Fruit fly (Drosophila melanogaster) whole organism, wandering third instar larva: ENCODE data around the gene Arl2.

ENCODE experiments used
- Abd-B ChIP-seq: fragments of >200 bp; optimal IDR thresholded peaks from 2 replicates; lab custom pipeline; 2017; ENCODE audit warnings: missing biosample characterization, missing genetic modification characterization
- CG32264 ChIP-seq: fragments of 200-800 bp; sonication (Bioruptor generic); optimal IDR thresholded peaks from 2 replicates; lab custom pipeline; 2016; ENCODE audit warnings: missing biosample characterization, missing genetic modification characterization
- CG9705 ChIP-seq: fragments of 200-800 bp; sonication (Bioruptor generic); optimal IDR thresholded peaks from 2 replicates; lab custom pipeline; 2018; ENCODE audit warnings: missing biosample characterization, mild to moderate bottlenecking, missing genetic modification characterization
- CrebA ChIP-seq: fragments of 200-800 bp; sonication (Bioruptor generic); optimal IDR thresholded peaks from 2 replicates; lab custom pipeline; 2016; ENCODE audit warnings: missing biosample characterization, mild to moderate bottlenecking, missing genetic modification characterization, borderline replicate concordance
- Dif ChIP-seq: fragments of 200-275, 200-300 bp; sonication (Bioruptor generic); optimal IDR thresholded peaks from 2 replicates; lab custom pipeline; 2018; ENCODE audit warnings: missing biosample characterization, missing genetic modification characterization; ENCODE audit not compliant: partially characterized antibody
- GATAd ChIP-seq: sonication (Bioruptor generic); optimal IDR thresholded peaks from 2 replicates; lab custom pipeline; 2016; ENCODE audit warnings: missing biosample characterization, missing genetic modification characterization
- Hnf4 ChIP-seq: fragments of 200-800 bp; sonication (Bioruptor generic); optimal IDR thresholded peaks from 2 replicates; lab custom pipeline; 2016; ENCODE audit warnings: missing biosample characterization, mild to moderate bottlenecking, missing genetic modification characterization
- Hr78 ChIP-seq: fragments of >200 bp; optimal IDR thresholded peaks from 2 replicates; lab custom pipeline; 2017; ENCODE audit warnings: missing biosample characterization, missing genetic modification characterization
- Hr83 ChIP-seq: fragments of 200-300 bp; sonication (Bioruptor generic); optimal IDR thresholded peaks from 2 replicates; lab custom pipeline; 2016; ENCODE audit warnings: missing biosample characterization, mild to moderate bottlenecking, missing genetic modification characterization, moderate library complexity; ENCODE audit not compliant: poor library complexity, severe bottlenecking
- Jra ChIP-seq: sonication (Bioruptor generic); optimal IDR thresholded peaks from 2 replicates; lab custom pipeline; 2016; ENCODE audit warnings: missing biosample characterization, missing genetic modification characterization
- Mio ChIP-seq: sonication (Bioruptor generic); optimal IDR thresholded peaks from 2 replicates; lab custom pipeline; 2016; ENCODE audit warnings: missing biosample characterization, missing genetic modification characterization
- Myc ChIP-seq: fragments of >200 bp; optimal IDR thresholded peaks from 2 replicates; lab custom pipeline; 2017
- N ChIP-seq: fragments of >200 bp; optimal IDR thresholded peaks from 2 replicates; lab custom pipeline; 2018; ENCODE audit warnings: missing biosample characterization, missing external identifiers, missing genetic modification characterization
- OdsH ChIP-seq: fragments of 200-800 bp; sonication (Bioruptor generic); optimal IDR thresholded peaks from 2 replicates; lab custom pipeline; 2016; ENCODE audit warnings: missing biosample characterization, mild to moderate bottlenecking, missing genetic modification characterization
- Rel ChIP-seq, 2 experiments: fragments of 200-800 bp; sonication (Bioruptor generic) in 1 of 2; optimal IDR thresholded peaks; 2 replicates in 1 of 2; 3 replicates in 1 of 2; lab custom pipeline; 2016 to 2019; ENCODE audit warnings: mild to moderate bottlenecking in 2 of 2, missing biosample characterization in 2 of 2, missing genetic modification characterization in 2 of 2, moderate library complexity in 1 of 2
- Sp1 ChIP-seq: fragments of 200-800 bp; sonication (Bioruptor generic); optimal IDR thresholded peaks from 3 replicates; lab custom pipeline; 2019; ENCODE audit warnings: missing biosample characterization, mild to moderate bottlenecking, missing genetic modification characterization, moderate library complexity
- br ChIP-seq: fragments of 200-800 bp; sonication (Bioruptor generic); optimal IDR thresholded peaks from 2 replicates; lab custom pipeline; 2016; ENCODE audit warnings: missing biosample characterization, missing genetic modification characterization
- brk ChIP-seq: fragments of 200-800 bp; sonication (Bioruptor generic); optimal IDR thresholded peaks from 2 replicates; lab custom pipeline; 2016; ENCODE audit warnings: missing biosample characterization, mild to moderate bottlenecking, missing genetic modification characterization
- dl ChIP-seq, 2 experiments: fragments of 175-275, 200-275 bp in 1 of 2; fragments of 200-275 bp in 1 of 2; sonication (Bioruptor generic); optimal IDR thresholded peaks; lab custom pipeline; 2018; ENCODE audit warnings: mild to moderate bottlenecking in 2 of 2, missing biosample characterization in 2 of 2, missing genetic modification characterization in 2 of 2, moderate library complexity in 2 of 2; ENCODE audit not compliant: partially characterized antibody in 2 of 2, insufficient read depth in 1 of 2
- dmrt93B ChIP-seq: fragments of 200-800 bp; sonication (Bioruptor generic); optimal IDR thresholded peaks from 2 replicates; lab custom pipeline; 2018; ENCODE audit warnings: missing biosample characterization, mild to moderate bottlenecking, missing genetic modification characterization
- dsf ChIP-seq: sonication (Bioruptor generic); optimal IDR thresholded peaks from 2 replicates; lab custom pipeline; 2016; ENCODE audit warnings: missing biosample characterization, missing genetic modification characterization, borderline replicate concordance
- ey ChIP-seq: fragments of 200-800 bp; sonication (Bioruptor generic); optimal IDR thresholded peaks from 2 replicates; lab custom pipeline; 2016; ENCODE audit warnings: missing biosample characterization, missing genetic modification characterization
- foxo ChIP-seq, 2 experiments: fragments of 200-800 bp; sonication (Bioruptor generic); optimal IDR thresholded peaks; 2 replicates in 1 of 2; 3 replicates in 1 of 2; lab custom pipeline; 2016 to 2017; ENCODE audit warnings: missing biosample characterization in 2 of 2, missing genetic modification characterization in 2 of 2
- fru ChIP-seq: fragments of 200-800 bp; sonication (Bioruptor generic); optimal IDR thresholded peaks from 3 replicates; lab custom pipeline; 2016; ENCODE audit warnings: missing biosample characterization, mild to moderate bottlenecking, missing genetic modification characterization
- jim ChIP-seq: fragments of 175-275, 200-325 bp; sonication (Bioruptor generic); optimal IDR thresholded peaks from 2 replicates; lab custom pipeline; 2016; ENCODE audit warnings: missing biosample characterization, mild to moderate bottlenecking, missing genetic modification characterization
- lola ChIP-seq: fragments of >200 bp; optimal IDR thresholded peaks from 2 replicates; lab custom pipeline; 2017; ENCODE audit warnings: missing biosample characterization, missing genetic modification characterization
- pan ChIP-seq: fragments of >200 bp; optimal IDR thresholded peaks from 2 replicates; lab custom pipeline; 2017
- psq ChIP-seq: fragments of 200-800 bp; sonication (Bioruptor generic); optimal IDR thresholded peaks from 3 replicates; lab custom pipeline; 2017; ENCODE audit warnings: missing biosample characterization, mild to moderate bottlenecking, missing genetic modification characterization, moderate library complexity
- rgr ChIP-seq: fragments of 200-800 bp; sonication (Bioruptor generic); optimal IDR thresholded peaks from 3 replicates; lab custom pipeline; 2016; ENCODE audit warnings: missing biosample characterization, mild to moderate bottlenecking, missing genetic modification characterization
- sage ChIP-seq: fragments of 200-800 bp; sonication (Bioruptor generic); optimal IDR thresholded peaks from 2 replicates; lab custom pipeline; 2016; ENCODE audit warnings: missing biosample characterization, mild to moderate bottlenecking, missing genetic modification characterization
- sv ChIP-seq: fragments of 200-800 bp; sonication (Bioruptor generic); optimal IDR thresholded peaks from 3 replicates; lab custom pipeline; 2016; ENCODE audit warnings: missing biosample characterization, missing genetic modification characterization
- usp ChIP-seq: fragments of >200 bp; optimal IDR thresholded peaks from 2 replicates; lab custom pipeline; 2017; ENCODE audit warnings: missing biosample characterization, missing genetic modification characterization

Arl2 gene

dm6 chr3R:8317709-8318335 is 23.1 kb upstream of the Arl2 start:
- TF ChIP-seq sv (GFP tag; lab: Kevin White, UChicago) (no peak), Hnf4 (GFP tag; lab: Kevin White, UChicago) (no peak), Rel (GFP tag; optimal IDR thresholded peaks at IDR 0.05; lab: Kevin White, UChicago) (no peak), Rel (tag; optimal IDR thresholded peaks at IDR 0.05; lab: Kevin White, UChicago) (peak; percentile 57), pan (no peak), dmrt93B (GFP tag; lab: Kevin White, UChicago) (no peak), rgr (no peak), Dif (GFP tag; lab: Kevin White, UChicago) (no peak), usp (GFP tag; lab: Kevin White, UChicago) (no peak), Jra (GFP tag; lab: Kevin White, UChicago) (no peak), CrebA (GFP tag; lab: Kevin White, UChicago) (no peak), br (GFP tag; lab: Kevin White, UChicago) (no peak), CG9705 (no peak), sage (GFP tag; lab: Kevin White, UChicago) (no peak), foxo (GFP tag; optimal IDR thresholded peaks at IDR 0.05; lab: Kevin White, UChicago) (peak in 1 of 2 experiments; percentile 5), Sp1 (no peak)
- TF ChIP-seq, all 38 proteins: peak for 2

DNA sequence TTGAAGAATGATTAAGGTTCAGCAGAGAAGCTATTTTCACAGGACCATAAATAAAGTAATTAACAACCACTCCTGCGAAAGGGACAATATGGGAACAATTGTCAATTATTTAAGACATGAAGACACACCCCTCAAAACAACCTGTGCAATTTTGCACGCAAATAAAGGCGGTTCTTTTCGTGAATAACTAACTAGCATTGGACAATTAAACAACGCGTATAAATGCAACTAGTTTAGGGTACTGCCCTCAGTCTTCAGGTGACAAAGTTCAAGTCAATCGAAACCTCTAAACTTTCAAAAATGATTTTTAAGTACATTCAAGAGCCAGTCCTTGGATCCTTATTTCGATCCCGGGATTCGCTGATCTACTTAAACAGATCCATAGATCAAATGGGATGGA is 19.5 kb upstream of the Arl2 start, which contains the start of gene Or85a:
TSS of gene Or85a (plus strand) at position 301 of the 400 bp plus-strand sequence.
- TF ChIP-seq brk (GFP tag; lab: Kevin White, UChicago) (no peak), foxo (GFP tag; optimal IDR thresholded peaks at IDR 0.05; lab: Kevin White, UChicago) (no peak), sage (GFP tag; lab: Kevin White, UChicago) (no peak), GATAd (GFP tag; lab: Kevin White, UChicago) (no peak), dl (GFP tag; optimal IDR thresholded peaks at IDR 0.05; lab: Kevin White, UChicago; ENCODE audit: insufficient read depth in 1 of 2, partially characterized antibody in 2 of 2) (no peak), ey (GFP tag; lab: Kevin White, UChicago) (no peak), Jra (GFP tag; lab: Kevin White, UChicago) (no peak), br (GFP tag; lab: Kevin White, UChicago) (no peak), Hr83 (GFP tag; lab: Kevin White, UChicago) (no peak), OdsH (GFP tag; lab: Kevin White, UChicago) (no peak), Abd-B (GFP tag; lab: Kevin White, UChicago) (no peak), Mio (GFP tag; lab: Kevin White, UChicago) (no peak), pan (no peak)
- TF ChIP-seq, all 38 proteins: peak for 0

DNA sequence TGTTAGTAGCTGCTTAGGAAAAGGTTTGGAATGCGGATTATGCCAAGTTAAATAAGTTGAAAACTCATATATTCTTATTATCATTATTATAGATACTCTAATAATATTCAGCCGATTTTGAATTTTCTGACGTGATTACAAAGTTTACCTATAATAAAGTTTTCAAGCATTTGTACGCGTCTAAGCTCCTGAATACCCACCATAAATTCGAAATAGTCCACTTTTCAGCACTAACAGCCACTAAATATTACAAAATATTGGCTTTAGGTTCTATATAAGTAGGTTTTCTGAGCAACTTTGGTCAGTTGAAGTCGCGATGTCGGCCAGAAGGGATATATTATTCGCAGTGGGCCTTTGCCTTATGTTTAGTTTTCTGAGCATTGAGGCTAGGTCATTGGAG is 16.9 kb upstream of the Arl2 start, which contains the start of gene CG7443:
TSS of gene CG7443 (plus strand) at position 301 of the 400 bp plus-strand sequence.
- TF ChIP-seq CG32264 (GFP tag; lab: Kevin White, UChicago) (no peak), br (GFP tag; lab: Kevin White, UChicago) (no peak), sage (GFP tag; lab: Kevin White, UChicago) (no peak), pan (no peak), Myc (lab: Kevin White, UChicago) (no peak), Jra (GFP tag; lab: Kevin White, UChicago) (no peak), Rel (GFP tag; optimal IDR thresholded peaks at IDR 0.05; lab: Kevin White, UChicago) (no peak), Rel (tag; optimal IDR thresholded peaks at IDR 0.05; lab: Kevin White, UChicago) (no peak), ey (GFP tag; lab: Kevin White, UChicago) (no peak), dsf (GFP tag; lab: Kevin White, UChicago) (no peak), rgr (no peak), CG9705 (no peak), Mio (GFP tag; lab: Kevin White, UChicago) (no peak), GATAd (GFP tag; lab: Kevin White, UChicago) (no peak), jim (no peak), Hr83 (GFP tag; lab: Kevin White, UChicago) (no peak), N (GFP tag; lab: Kevin White, UChicago) (no peak), psq (no peak), lola (GFP tag; lab: Kevin White, UChicago) (no peak), Hr78 (no peak)

dm6 chr3R:8326884-8327283 is 14.0 kb upstream of the Arl2 start:
- TF ChIP-seq Jra (GFP tag; lab: Kevin White, UChicago) (no peak), fru (no peak), brk (GFP tag; lab: Kevin White, UChicago) (no peak)
